Fruit fly (Drosophila melanogaster) whole organism, prepupa: ENCODE measurements around the gene Phf5a.

ENCODE experiments used
- CG32006 ChIP-seq: fragments of 200-800 bp; sonication (Bioruptor generic); optimal IDR thresholded peaks from 3 replicates; lab custom pipeline; 2017; ENCODE audit warnings: missing biosample characterization, mild to moderate bottlenecking, missing genetic modification characterization
- Eip78C ChIP-seq: fragments of 200-800 bp; sonication (Bioruptor generic); peaks from one replicate; lab custom pipeline; 2016; ENCODE audit warnings: missing biosample characterization, missing genetic modification characterization
- Sox102F ChIP-seq: fragments of 200-800 bp; sonication (Bioruptor generic); optimal IDR thresholded peaks from 2 replicates; lab custom pipeline; 2016; ENCODE audit warnings: missing biosample characterization, mild to moderate bottlenecking, missing genetic modification characterization
- eg ChIP-seq: fragments of 200-800 bp; sonication (Bioruptor generic); IDR thresholded peaks from 3 replicates; pipeline ENCODE4 v1.3.6; 2022; ENCODE audit warnings: missing biosample characterization, missing genetic modification characterization
- fd85E ChIP-seq: fragments of 200-800 bp; sonication (Bioruptor generic); optimal IDR thresholded peaks from 3 replicates; lab custom pipeline; 2016; ENCODE audit warnings: missing biosample characterization, missing genetic modification characterization

DNA sequence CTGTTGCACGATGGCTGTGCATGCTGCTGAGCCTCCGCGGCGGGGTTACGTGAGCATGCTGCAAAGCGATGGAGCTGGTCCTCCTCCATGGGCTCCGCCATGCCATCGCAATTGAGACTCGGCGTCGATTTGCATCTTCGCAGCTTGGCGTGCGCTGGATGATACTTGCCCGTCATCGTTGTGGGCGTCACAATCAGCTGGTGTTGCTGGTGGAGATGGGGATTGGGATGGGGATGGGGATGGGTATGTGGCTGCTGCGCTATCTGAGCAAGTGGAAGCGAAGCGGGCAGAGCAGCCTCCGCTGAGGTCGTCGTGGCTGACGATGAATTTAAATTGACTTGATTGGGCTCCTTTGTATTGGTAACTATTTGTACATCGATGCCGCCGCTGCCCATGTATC lies 27.3 kb downstream of the Phf5a start:
- TF ChIP-seq fd85E (GFP tag; lab: Kevin White, UChicago) (no peak), eg (GFP tag; lab: Robert Waterston, UW) (0 out of 3 replicates have a peak, but pooled peaks have one; percentile 9), CG32006 (GFP tag; lab: Kevin White, UChicago) (no peak), Eip78C (peak; percentile 54), Sox102F (GFP tag; lab: Kevin White, UChicago) (no peak)
